Worm (Caenorhabditis elegans): ENCODE data around the gene R02D5.9.

R02D5.9 gene

ce11 chrV:14505745-14506214 lies 5.1 kb downstream of the R02D5.9 start:
- TF ChIP-seq ama-1 (optimal IDR thresholded peaks at IDR 0.05) (no peak), hmg-4 (GFP tag; optimal IDR thresholded peaks at IDR 0.05) (peak; percentile 68)

ce11 chrV:14504774-14505173 lies 6.1 kb downstream of the R02D5.9 start:
- TF ChIP-seq hnd-1 (tag; optimal IDR thresholded peaks at IDR 0.05) (no peak), F13C5.2 (tag; optimal IDR thresholded peaks at IDR 0.05) (no peak), sea-1 (GFP tag; conservative IDR thresholded peaks at IDR 0.05) (0 out of 2 replicates have a peak, but pooled peaks have one; percentile 45), aly-1 (tag; optimal IDR thresholded peaks at IDR 0.05) (no peak), pes-1 (GFP tag; IDR thresholded peaks at IDR 0.05) (peak; percentile 29; the same call in 1 of the 2 replicates), flt-1 (GFP tag; IDR thresholded peaks at IDR 0.05) (no peak), hmg-4 (GFP tag; optimal IDR thresholded peaks at IDR 0.05) (peak; percentile 44), ets-7 (tag; optimal IDR thresholded peaks at IDR 0.05) (no peak), tbx-11 (GFP tag; IDR thresholded peaks at IDR 0.05) (no peak), B0310.2 (tag; optimal IDR thresholded peaks at IDR 0.05) (no peak), tbx-37 (GFP tag; conservative IDR thresholded peaks at IDR 0.05) (no peak), tra-4 (tag; optimal IDR thresholded peaks at IDR 0.05) (no peak), ama-1 (optimal IDR thresholded peaks at IDR 0.05) (no peak), ceh-13 (GFP tag; optimal IDR thresholded peaks at IDR 0.05) (no peak), ceh-36 (tag; optimal IDR thresholded peaks at IDR 0.05) (no peak), hmbx-1 (tag; optimal IDR thresholded peaks at IDR 0.05) (no peak), scrt-1 (GFP tag; IDR thresholded peaks at IDR 0.05) (0 out of 2 replicates have a peak, but pooled peaks have one; percentile 49)

- TF ChIP-seq ceh-13 (GFP tag; optimal IDR thresholded peaks at IDR 0.05) (no peak), ama-1 (optimal IDR thresholded peaks at IDR 0.05) (no peak), tbx-37 (GFP tag; conservative IDR thresholded peaks at IDR 0.05) (no peak), tbx-11 (GFP tag; IDR thresholded peaks at IDR 0.05) (no peak), scrt-1 (GFP tag; IDR thresholded peaks at IDR 0.05) (no peak), sea-1 (GFP tag; conservative IDR thresholded peaks at IDR 0.05) (no peak), aly-1 (tag; optimal IDR thresholded peaks at IDR 0.05) (no peak), F13C5.2 (tag; optimal IDR thresholded peaks at IDR 0.05) (no peak), ceh-36 (tag; optimal IDR thresholded peaks at IDR 0.05) (no peak), ets-7 (tag; optimal IDR thresholded peaks at IDR 0.05) (no peak), tra-4 (tag; optimal IDR thresholded peaks at IDR 0.05) (no peak), hmbx-1 (tag; optimal IDR thresholded peaks at IDR 0.05) (no peak), pes-1 (GFP tag; IDR thresholded peaks at IDR 0.05) (no peak)
These were observed 6.8 kb downstream of the R02D5.9 start for ce11 chrV:14504120-14504519.

ce11 chrV:14503065-14503464 lies 7.9 kb downstream of the R02D5.9 start:
- TF ChIP-seq tra-4 (tag; optimal IDR thresholded peaks at IDR 0.05), result no peak
- TF ChIP-seq flt-1 (GFP tag; IDR thresholded peaks at IDR 0.05), result no peak
- no peak for TF ChIP-seq ama-1 (optimal IDR thresholded peaks at IDR 0.05)
- TF ChIP-seq hmg-4 (GFP tag; optimal IDR thresholded peaks at IDR 0.05), result no peak

ce11 chrV:14501136-14501535 lies 9.8 kb downstream of the R02D5.9 start, which contains the start of gene R02D5.24:
Gene R02D5.24 (plus strand): TSS chrV:14501340.
- no peak for TF ChIP-seq pes-1 (GFP tag; IDR thresholded peaks at IDR 0.05)
- TF ChIP-seq ets-7 (tag; optimal IDR thresholded peaks at IDR 0.05), result no peak
- TF ChIP-seq hmg-4 (GFP tag; optimal IDR thresholded peaks at IDR 0.05), result peak; percentile 70
- TF ChIP-seq scrt-1 (GFP tag; IDR thresholded peaks at IDR 0.05), result no peak
- TF ChIP-seq B0310.2 (tag; optimal IDR thresholded peaks at IDR 0.05), result peak; percentile 1
- TF ChIP-seq aly-1 (tag; optimal IDR thresholded peaks at IDR 0.05), result no peak
- peak; percentile 28; the same call in 1 of the 2 replicates for TF ChIP-seq flt-1 (GFP tag; IDR thresholded peaks at IDR 0.05)
- no peak for TF ChIP-seq F13C5.2 (tag; optimal IDR thresholded peaks at IDR 0.05)
- TF ChIP-seq tbx-11 (GFP tag; IDR thresholded peaks at IDR 0.05), result no peak
- TF ChIP-seq sea-1 (GFP tag; conservative IDR thresholded peaks at IDR 0.05), result no peak
- TF ChIP-seq tbx-37 (GFP tag; conservative IDR thresholded peaks at IDR 0.05), result no peak
- no peak for TF ChIP-seq hnd-1 (tag; optimal IDR thresholded peaks at IDR 0.05)

ce11 chrV:14500554-14500953 lies 10.4 kb downstream of the R02D5.9 start:
- no peak for TF ChIP-seq pes-1 (GFP tag; IDR thresholded peaks at IDR 0.05)
- no peak for TF ChIP-seq scrt-1 (GFP tag; IDR thresholded peaks at IDR 0.05)
- no peak for TF ChIP-seq flt-1 (GFP tag; IDR thresholded peaks at IDR 0.05)
- TF ChIP-seq F13C5.2 (tag; optimal IDR thresholded peaks at IDR 0.05), result no peak
- no peak for TF ChIP-seq aly-1 (tag; optimal IDR thresholded peaks at IDR 0.05)
- no peak for TF ChIP-seq hmbx-1 (tag; optimal IDR thresholded peaks at IDR 0.05)
- no peak for TF ChIP-seq sea-1 (GFP tag; conservative IDR thresholded peaks at IDR 0.05)
- no peak for TF ChIP-seq tbx-11 (GFP tag; IDR thresholded peaks at IDR 0.05)
- TF ChIP-seq tra-4 (tag; optimal IDR thresholded peaks at IDR 0.05), result no peak
- no peak for TF ChIP-seq B0310.2 (tag; optimal IDR thresholded peaks at IDR 0.05)
- TF ChIP-seq tbx-37 (GFP tag; conservative IDR thresholded peaks at IDR 0.05), result no peak
- no peak for TF ChIP-seq ama-1 (optimal IDR thresholded peaks at IDR 0.05)
- TF ChIP-seq hnd-1 (tag; optimal IDR thresholded peaks at IDR 0.05), result no peak
- TF ChIP-seq ceh-36 (tag; optimal IDR thresholded peaks at IDR 0.05), result no peak
- TF ChIP-seq ets-7 (tag; optimal IDR thresholded peaks at IDR 0.05), result no peak
- TF ChIP-seq ceh-13 (GFP tag; optimal IDR thresholded peaks at IDR 0.05), result no peak
- no peak for TF ChIP-seq hmg-4 (GFP tag; optimal IDR thresholded peaks at IDR 0.05)

ce11 chrV:14499074-14499864 lies 11.7 kb downstream of the R02D5.9 start:
- TF ChIP-seq tra-4 (tag; optimal IDR thresholded peaks at IDR 0.05) (no peak), hmbx-1 (tag; optimal IDR thresholded peaks at IDR 0.05) (no peak), ama-1 (optimal IDR thresholded peaks at IDR 0.05) (no peak), scrt-1 (GFP tag; IDR thresholded peaks at IDR 0.05) (no peak), flt-1 (GFP tag; IDR thresholded peaks at IDR 0.05) (no peak), ets-7 (tag; optimal IDR thresholded peaks at IDR 0.05) (no peak)

All from whole organism, early embryonic.